Worm (Caenorhabditis elegans) whole organism, dauer: ENCODE measurements around the gene F25G6.9.
"Not testable (repeated sequence)": the region's sequence is repeated elsewhere in the genome, so short reads cannot be mapped to it uniquely, and the experiment has no call there.

ENCODE experiments used
- unc-62 ChIP-seq: sonication (generic microtip); optimal IDR thresholded peaks from 2 replicates; lab custom pipeline; 2017; ENCODE audit warnings: missing biosample characterization, missing genetic modification reagents, missing genetic modification characterization

Gene F25G6.9

ce11 chrV:8592691-8593307, 23.0 kb upstream of the F25G6.9 start:
- TF ChIP-seq unc-62 (GFP tag; lab: Kevin White, UChicago), result no peak

- no peak for TF ChIP-seq unc-62 (GFP tag; lab: Kevin White, UChicago)
Measured at ce11 chrV:8588079-8588478, 18.3 kb upstream of the F25G6.9 start, which contains the start of gene C10B5.3. Gene C10B5.3 (minus strand): TSS chrV:8588179.

- no peak for TF ChIP-seq unc-62 (GFP tag; lab: Kevin White, UChicago)
Measured at ce11 chrV:8586920-8587319, 17.1 kb upstream of the F25G6.9 start.

ce11 chrV:8586472-8586871, 16.7 kb upstream of the F25G6.9 start:
- no peak for TF ChIP-seq unc-62 (GFP tag; lab: Kevin White, UChicago)

ce11 chrV:8580961-8581360, 11.2 kb upstream of the F25G6.9 start, which contains the start of gene C10B5.1:
Gene C10B5.1 (plus strand): TSS chrV:8581261.
- TF ChIP-seq unc-62 (GFP tag; lab: Kevin White, UChicago), result no peak

- not testable (repeated sequence) for TF ChIP-seq unc-62 (GFP tag; lab: Kevin White, UChicago)
Measured at ce11 chrV:8574762-8575161, 5.0 kb upstream of the F25G6.9 start, which contains the start of gene F25G6.1. Gene F25G6.1 (plus strand): TSS chrV:8575062.

- no peak for TF ChIP-seq unc-62 (GFP tag; lab: Kevin White, UChicago)
Measured at ce11 chrV:8569172-8569571, 628 bp downstream of the F25G6.9 start.

- TF ChIP-seq unc-62 (GFP tag; lab: Kevin White, UChicago), result no peak
Measured at ce11 chrV:8565075-8565474, 4.7 kb downstream of the F25G6.9 start, which contains the start of gene F25G6.8. Gene F25G6.8 (minus strand): TSS chrV:8565175.

ce11 chrV:8560916-8561315, 8.9 kb downstream of the F25G6.9 start, which contains the start of gene acr-16:
Gene acr-16 (plus strand): TSS chrV:8561216.
- TF ChIP-seq unc-62 (GFP tag; lab: Kevin White, UChicago), result no peak

ce11 chrV:8555955-8556354, 13.8 kb downstream of the F25G6.9 start:
- no peak for TF ChIP-seq unc-62 (GFP tag; lab: Kevin White, UChicago)

- no peak for TF ChIP-seq unc-62 (GFP tag; lab: Kevin White, UChicago)
Measured at ce11 chrV:8552460-8552859, 17.3 kb downstream of the F25G6.9 start, which contains the start of gene acr-15. Gene acr-15 (plus strand): TSS chrV:8552695.

ce11 chrV:8548989-8549388, 20.8 kb downstream of the F25G6.9 start, which contains the start of gene stdh-4:
Gene stdh-4 (plus strand): TSS chrV:8549289.
- no peak for TF ChIP-seq unc-62 (GFP tag; lab: Kevin White, UChicago)

ce11 chrV:8545531-8546224, 24.1 kb downstream of the F25G6.9 start, which contains the start of the genes slc-17.8 and asns-1:
Gene slc-17.8 (minus strand): TSS chrV:8545581.
Gene asns-1 (plus strand): TSS chrV:8546174.
- no peak for TF ChIP-seq unc-62 (GFP tag; lab: Kevin White, UChicago)

ce11 chrV:8537031-8537430, 32.8 kb downstream of the F25G6.9 start, which contains the start of gene otpl-4:
Gene otpl-4 (plus strand): TSS chrV:8537331.
- no peak for TF ChIP-seq unc-62 (GFP tag; lab: Kevin White, UChicago)

- no peak for TF ChIP-seq unc-62 (GFP tag; lab: Kevin White, UChicago)
Measured at ce11 chrV:8536213-8536612, 33.6 kb downstream of the F25G6.9 start, which contains the start of gene his-39. Gene his-39 (plus strand): TSS chrV:8536513.
